Worm (Caenorhabditis elegans): Measurements from ENCODE around the gene cor-1.

DNA sequence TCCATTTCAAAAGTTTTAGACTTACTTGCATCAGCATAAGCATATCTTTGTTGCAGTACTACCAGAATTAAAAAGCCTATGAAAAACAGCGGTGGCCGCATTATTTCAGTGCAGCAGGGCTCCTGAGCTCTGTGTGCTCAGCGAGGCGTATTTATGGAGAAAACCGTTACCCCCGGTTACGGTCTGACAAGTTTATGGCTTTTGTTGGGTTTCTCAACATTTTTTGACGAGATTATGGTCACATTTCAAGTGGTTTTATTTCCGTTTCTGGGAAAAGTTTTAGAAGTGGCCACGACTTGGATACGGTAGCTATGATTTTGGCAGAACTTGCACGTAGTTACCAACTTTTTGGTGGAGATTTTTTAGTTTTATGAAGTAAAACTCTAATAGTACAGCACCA, 14.9 kb upstream of the cor-1 start, which contains the start of gene paml-1:
- no peak for TF ChIP-seq nhr-12 (tag; optimal IDR thresholded peaks at IDR 0.05)
- TF ChIP-seq ama-1 (optimal IDR thresholded peaks at IDR 0.05): no peak
- TF ChIP-seq R02D3.7 (tag; optimal IDR thresholded peaks at IDR 0.05): no peak
- no peak for TF ChIP-seq pha-4 (tag; optimal IDR thresholded peaks at IDR 0.05)
- TF ChIP-seq snpc-4 (tag; optimal IDR thresholded peaks at IDR 0.05): no peak
- TF ChIP-seq egl-27 (tag; optimal IDR thresholded peaks at IDR 0.05): no peak
- no peak for TF ChIP-seq nhr-76 (tag; optimal IDR thresholded peaks at IDR 0.05)
- no peak for TF ChIP-seq fkh-10 (GFP tag; optimal IDR thresholded peaks at IDR 0.05)
- TF ChIP-seq nfya-1 (tag; optimal IDR thresholded peaks at IDR 0.05; ENCODE audit: insufficient read depth): no peak
- no peak for TF ChIP-seq lin-39 (tag; optimal IDR thresholded peaks at IDR 0.05)

All from whole organism, L3 larva.